Fruit fly (Drosophila melanogaster) Kc167 (cell line): ENCODE data around the gene mthl1.

Source experiments
- Myc ChIP-seq: fragments of >200 bp; optimal IDR thresholded peaks from 2 replicates; lab custom pipeline; 2017; ENCODE audit warnings: missing external identifiers
- Sin3A ChIP-seq: fragments of >200 bp; optimal IDR thresholded peaks from 2 replicates; lab custom pipeline; 2018; ENCODE audit warnings: missing external identifiers
- h ChIP-seq: fragments of >200 bp; optimal IDR thresholded peaks from 3 replicates; lab custom pipeline; 2018; ENCODE audit warnings: missing external identifiers
- insv ChIP-seq: fragments of >200 bp; optimal IDR thresholded peaks from 3 replicates; lab custom pipeline; 2018; ENCODE audit warnings: missing external identifiers
- psq ChIP-seq: fragments of >200 bp; optimal IDR thresholded peaks from 2 replicates; lab custom pipeline; 2017; ENCODE audit warnings: missing external identifiers
- ttk ChIP-seq: sonication (Bioruptor generic); optimal IDR thresholded peaks from 2 replicates; lab custom pipeline; 2017; ENCODE audit warnings: missing external identifiers

mthl1 gene

dm6 chrX:16647092-16647632, 6.4 kb downstream of the mthl1 start:
- TF ChIP-seq Sin3A (lab: Kevin White, UChicago) (no peak), ttk (no peak), psq (lab: Kevin White, UChicago) (no peak), insv (no peak)

- TF ChIP-seq Myc (lab: Kevin White, UChicago) (no peak), insv (no peak), h (no peak), ttk (no peak), Sin3A (lab: Kevin White, UChicago) (no peak), psq (lab: Kevin White, UChicago) (no peak)
Observed at dm6 chrX:16647737-16648434, 7.1 kb downstream of the mthl1 start.

DNA sequence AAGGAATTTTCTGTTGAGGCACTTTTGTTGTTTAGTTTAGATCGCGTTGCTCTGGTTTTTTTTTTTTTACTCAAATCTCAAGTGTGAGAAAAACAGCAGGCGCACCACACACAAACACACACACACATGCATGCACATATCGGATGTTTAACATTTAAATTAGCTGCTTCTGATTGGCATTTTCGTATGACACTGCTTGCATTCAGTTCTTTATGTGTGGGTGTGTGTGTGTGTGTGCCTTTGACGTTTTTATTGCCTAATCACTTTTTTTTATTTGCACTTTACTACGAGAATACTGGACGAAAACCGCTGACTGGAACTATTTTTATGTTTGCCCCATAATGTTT, 7.6 kb downstream of the mthl1 start:
- no peak for TF ChIP-seq h
- TF ChIP-seq insv, result no peak
- TF ChIP-seq Sin3A (lab: Kevin White, UChicago), result no peak
- no peak for TF ChIP-seq ttk
- no peak for TF ChIP-seq psq (lab: Kevin White, UChicago)
- TF ChIP-seq Myc (lab: Kevin White, UChicago), result no peak

DNA sequence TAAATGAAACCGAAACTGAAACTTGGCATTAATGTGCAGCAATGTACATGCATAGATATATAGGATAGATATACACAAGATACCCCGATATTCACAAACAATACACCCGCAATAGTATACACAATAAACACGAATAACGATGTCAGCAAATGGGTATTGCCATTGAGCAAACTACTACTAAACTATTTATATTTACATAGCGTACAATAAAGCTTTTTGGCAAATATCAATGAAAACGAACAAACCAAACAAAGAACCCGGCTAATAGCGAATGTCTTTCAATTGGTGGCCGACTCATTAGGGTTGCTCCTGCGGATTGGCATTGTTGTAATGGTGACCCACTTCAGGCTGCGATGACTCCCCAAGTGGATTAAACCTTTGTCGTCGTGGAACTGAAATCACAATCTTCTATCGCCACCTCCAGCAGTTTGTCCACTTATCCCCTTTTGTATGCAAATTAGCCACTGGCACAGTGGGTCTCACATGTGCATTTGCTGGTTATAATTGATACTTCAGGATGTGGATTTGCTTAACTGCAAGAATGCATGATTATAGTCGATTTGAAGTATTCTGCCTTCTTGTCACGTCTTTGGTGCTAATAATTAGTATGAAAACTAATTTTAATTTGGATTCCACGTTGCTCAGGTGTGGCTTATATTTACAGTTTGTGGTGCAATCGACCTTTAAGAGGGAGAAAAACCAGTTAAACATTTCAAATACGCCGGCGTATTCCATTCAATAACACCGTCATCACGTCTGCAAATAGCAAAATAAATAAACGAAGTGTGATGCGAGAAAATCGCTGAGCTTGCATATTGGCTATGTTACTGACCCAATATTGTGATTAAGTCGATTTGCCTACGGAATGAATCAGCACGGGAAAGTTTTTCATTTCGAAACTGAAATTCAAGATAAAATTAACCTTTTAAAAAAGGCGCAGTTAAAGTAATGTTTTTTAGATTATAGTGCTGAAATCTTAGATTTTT, 9.6 kb downstream of the mthl1 start:
- TF ChIP-seq Myc (lab: Kevin White, UChicago), result no peak
- TF ChIP-seq ttk, result no peak
- no peak for TF ChIP-seq Sin3A (lab: Kevin White, UChicago)
- no peak for TF ChIP-seq h
- no peak for TF ChIP-seq insv
- no peak for TF ChIP-seq psq (lab: Kevin White, UChicago)

DNA sequence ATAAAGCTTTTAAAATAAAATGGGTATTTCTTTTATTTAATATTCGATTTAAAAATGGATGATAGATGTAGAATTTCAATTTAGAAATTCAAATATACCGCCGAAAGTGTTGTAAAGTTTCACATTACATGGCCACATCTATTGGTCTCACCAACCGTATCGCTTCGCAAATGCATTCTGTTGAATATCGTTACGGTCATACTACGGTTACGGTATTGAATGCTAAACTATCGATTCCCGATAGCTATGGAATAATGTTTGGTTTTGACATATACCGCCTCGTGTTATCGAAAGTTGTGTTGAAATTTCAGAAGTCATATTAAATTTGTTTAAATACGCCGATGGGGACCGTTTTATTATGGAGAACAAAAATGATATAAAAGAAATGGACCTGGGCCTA, 10.3 kb downstream of the mthl1 start, which contains the start of the genes CG32573 and CG42512:
Gene CG32573 (plus strand): TSS at position 279 of the 400 bp plus-strand sequence.
Gene CG42512 (plus strand): TSS at position 279 of the 400 bp plus-strand sequence.
- no peak for TF ChIP-seq psq (lab: Kevin White, UChicago)
- TF ChIP-seq h, result no peak
- no peak for TF ChIP-seq Myc (lab: Kevin White, UChicago)
- no peak for TF ChIP-seq Sin3A (lab: Kevin White, UChicago)
- no peak for TF ChIP-seq ttk
- TF ChIP-seq insv, result no peak

dm6 chrX:16651625-16652024, 10.9 kb downstream of the mthl1 start:
- no peak for TF ChIP-seq h
- no peak for TF ChIP-seq insv
- no peak for TF ChIP-seq ttk
- no peak for TF ChIP-seq Sin3A (lab: Kevin White, UChicago)
- no peak for TF ChIP-seq psq (lab: Kevin White, UChicago)
- no peak for TF ChIP-seq Myc (lab: Kevin White, UChicago)

DNA sequence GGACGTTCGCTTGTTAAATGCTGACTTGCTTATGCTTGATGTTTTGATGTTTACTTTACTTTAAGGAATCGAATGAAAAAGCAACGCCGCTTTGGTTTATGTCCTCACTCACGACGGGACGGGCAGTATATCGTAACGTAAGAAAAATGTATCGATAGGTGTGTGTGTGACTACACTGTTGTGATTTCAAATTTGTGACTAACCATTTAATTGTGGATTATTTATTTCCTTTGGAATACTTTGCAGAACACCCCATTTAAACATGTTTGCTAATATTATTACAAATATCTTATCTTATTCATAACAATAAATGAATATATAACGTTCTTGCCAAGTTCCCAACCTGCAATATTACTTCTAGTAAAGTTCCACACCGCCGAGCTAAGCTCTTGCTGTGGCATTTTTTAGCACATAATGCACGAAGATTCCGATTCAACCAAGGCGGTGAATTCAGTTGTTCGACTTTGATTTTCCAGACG, 14.2 kb downstream of the mthl1 start, which contains the start of the genes Nemp and r:
Gene Nemp (minus strand): TSS at position 85 of the 479 bp plus-strand sequence.
Gene r (plus strand): TSS at position 429 of the 479 bp plus-strand sequence.
- TF ChIP-seq Sin3A (lab: Kevin White, UChicago) (no peak), h (no peak), psq (lab: Kevin White, UChicago) (no peak), Myc (lab: Kevin White, UChicago) (no peak), insv (no peak), ttk (no peak)

DNA sequence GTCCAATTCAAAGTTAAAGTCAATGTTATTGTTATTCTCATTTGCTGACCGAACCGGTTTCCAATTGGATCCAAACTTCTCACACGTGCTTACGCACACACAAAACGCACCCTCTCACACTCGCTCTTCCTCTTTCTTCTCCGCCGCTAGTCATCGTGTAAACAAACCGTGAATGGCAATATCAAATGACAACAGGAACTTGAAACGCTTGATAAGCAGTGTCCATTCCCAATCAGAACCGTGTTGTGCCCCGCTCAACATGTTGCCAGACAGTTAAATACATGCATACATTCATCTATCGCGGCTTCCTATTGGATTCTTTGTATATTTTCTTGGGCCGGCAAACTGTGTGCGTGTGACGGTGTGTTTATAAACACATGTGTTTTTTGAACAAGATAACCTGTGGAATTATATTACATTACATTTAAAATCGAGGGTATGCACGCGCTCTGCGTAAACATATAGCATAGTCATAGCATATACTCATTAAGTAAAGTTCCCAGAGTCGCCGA, 15.0 kb downstream of the mthl1 start:
- TF ChIP-seq insv, result no peak

DNA sequence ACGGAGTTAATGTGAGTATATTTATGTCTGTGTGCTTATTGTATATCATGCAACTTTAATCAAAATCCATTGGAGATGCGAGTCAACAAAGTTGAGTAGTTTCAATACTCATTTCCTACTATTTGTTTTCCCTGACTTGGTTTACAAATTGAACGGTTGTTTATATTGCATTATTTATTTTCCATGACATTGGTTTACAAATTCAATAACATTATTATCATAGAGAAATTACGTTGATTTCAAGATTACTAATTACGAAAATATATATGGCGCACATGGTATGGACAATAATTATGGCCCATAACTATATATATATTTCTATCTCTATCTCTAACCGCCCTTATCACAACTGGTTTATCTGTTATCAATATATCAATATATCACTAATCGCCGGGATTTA, 19.9 kb downstream of the mthl1 start:
- no peak for TF ChIP-seq Sin3A (lab: Kevin White, UChicago)
- TF ChIP-seq Myc (lab: Kevin White, UChicago), result no peak
- no peak for TF ChIP-seq ttk
- no peak for TF ChIP-seq h
- no peak for TF ChIP-seq insv
- TF ChIP-seq psq (lab: Kevin White, UChicago), result no peak

dm6 chrX:16664405-16665064, 23.8 kb downstream of the mthl1 start, which contains the start of gene CG15865:
Gene CG15865 (minus strand): TSS chrX:16664455.
- TF ChIP-seq Myc (lab: Kevin White, UChicago) (no peak), h (no peak), insv (no peak), Sin3A (lab: Kevin White, UChicago) (no peak)

dm6 chrX:16669849-16670248, 29.1 kb downstream of the mthl1 start:
- TF ChIP-seq Sin3A (lab: Kevin White, UChicago), result no peak
- no peak for TF ChIP-seq ttk
- no peak for TF ChIP-seq Myc (lab: Kevin White, UChicago)
- TF ChIP-seq h, result no peak
- TF ChIP-seq psq (lab: Kevin White, UChicago), result no peak
- TF ChIP-seq insv, result no peak

dm6 chrX:16670262-16670661, 29.5 kb downstream of the mthl1 start:
- TF ChIP-seq psq (lab: Kevin White, UChicago) (no peak), Myc (lab: Kevin White, UChicago) (no peak), Sin3A (lab: Kevin White, UChicago) (no peak), insv (no peak), h (no peak), ttk (no peak)
